Worm (Caenorhabditis elegans): Measurements from ENCODE around the gene dhhc-9.
A peak's percentile ranks its signal among the peaks of the same experiment; 100 is the strongest.

dhhc-9 gene

ce11 chrX:2401883-2402282, at the start of gene dhhc-9:
Gene dhhc-9, minus strand, starts transcription at chrX:2402036.
- TF ChIP-seq dao-5 (tag; optimal IDR thresholded peaks at IDR 0.05), result no peak
- TF ChIP-seq him-1 (tag; optimal IDR thresholded peaks at IDR 0.05), result peak; percentile 6

ce11 chrX:2450994-2451393, 49.2 kb upstream of the dhhc-9 start:
- TF ChIP-seq W03F9.2 (tag; optimal IDR thresholded peaks at IDR 0.05) (no peak), dao-5 (tag; optimal IDR thresholded peaks at IDR 0.05) (no peak), him-1 (tag; optimal IDR thresholded peaks at IDR 0.05) (no peak)

- no peak for TF ChIP-seq him-1 (tag; optimal IDR thresholded peaks at IDR 0.05)
- TF ChIP-seq W03F9.2 (tag; optimal IDR thresholded peaks at IDR 0.05), result no peak
- no peak for TF ChIP-seq dao-5 (tag; optimal IDR thresholded peaks at IDR 0.05)
Measured at ce11 chrX:2447214-2447613, 45.4 kb upstream of the dhhc-9 start.

- TF ChIP-seq dao-5 (tag; optimal IDR thresholded peaks at IDR 0.05), result no peak
- no peak for TF ChIP-seq W03F9.2 (tag; optimal IDR thresholded peaks at IDR 0.05)
- no peak for TF ChIP-seq him-1 (tag; optimal IDR thresholded peaks at IDR 0.05)
Measured at ce11 chrX:2446185-2446584, 44.3 kb upstream of the dhhc-9 start.

ce11 chrX:2443304-2443703, 41.5 kb upstream of the dhhc-9 start, which contains the start of gene T07D1.3:
Gene T07D1.3, minus strand, starts transcription at chrX:2443404.
- TF ChIP-seq W03F9.2 (tag; optimal IDR thresholded peaks at IDR 0.05) (no peak), him-1 (tag; optimal IDR thresholded peaks at IDR 0.05) (no peak), dao-5 (tag; optimal IDR thresholded peaks at IDR 0.05) (no peak)

ce11 chrX:2441163-2441562, 39.3 kb upstream of the dhhc-9 start:
- TF ChIP-seq him-1 (tag; optimal IDR thresholded peaks at IDR 0.05) (no peak), W03F9.2 (tag; optimal IDR thresholded peaks at IDR 0.05) (no peak), dao-5 (tag; optimal IDR thresholded peaks at IDR 0.05) (no peak)

ce11 chrX:2439728-2440127, 37.9 kb upstream of the dhhc-9 start:
- TF ChIP-seq W03F9.2 (tag; optimal IDR thresholded peaks at IDR 0.05) (no peak), him-1 (tag; optimal IDR thresholded peaks at IDR 0.05) (no peak), dao-5 (tag; optimal IDR thresholded peaks at IDR 0.05) (no peak)

ce11 chrX:2439309-2439708, 37.5 kb upstream of the dhhc-9 start:
- TF ChIP-seq him-1 (tag; optimal IDR thresholded peaks at IDR 0.05) (no peak), dao-5 (tag; optimal IDR thresholded peaks at IDR 0.05) (no peak), W03F9.2 (tag; optimal IDR thresholded peaks at IDR 0.05) (no peak)

ce11 chrX:2438857-2439256, 37.0 kb upstream of the dhhc-9 start, which contains the start of gene gid-2:
Gene gid-2, minus strand, starts transcription at chrX:2438957.
- no peak for TF ChIP-seq him-1 (tag; optimal IDR thresholded peaks at IDR 0.05)

- TF ChIP-seq W03F9.2 (tag; optimal IDR thresholded peaks at IDR 0.05) (no peak), dao-5 (tag; optimal IDR thresholded peaks at IDR 0.05) (no peak), him-1 (tag; optimal IDR thresholded peaks at IDR 0.05) (no peak)
Measured at ce11 chrX:2435353-2435752, 33.5 kb upstream of the dhhc-9 start.

ce11 chrX:2433805-2434204, 32.0 kb upstream of the dhhc-9 start:
- TF ChIP-seq W03F9.2 (tag; optimal IDR thresholded peaks at IDR 0.05) (no peak), him-1 (tag; optimal IDR thresholded peaks at IDR 0.05) (no peak), dao-5 (tag; optimal IDR thresholded peaks at IDR 0.05) (no peak)

- no peak for TF ChIP-seq W03F9.2 (tag; optimal IDR thresholded peaks at IDR 0.05)
- no peak for TF ChIP-seq him-1 (tag; optimal IDR thresholded peaks at IDR 0.05)
- TF ChIP-seq dao-5 (tag; optimal IDR thresholded peaks at IDR 0.05), result no peak
Measured at ce11 chrX:2432459-2432858, 30.6 kb upstream of the dhhc-9 start.

ce11 chrX:2430317-2430716, 28.5 kb upstream of the dhhc-9 start:
- TF ChIP-seq dao-5 (tag; optimal IDR thresholded peaks at IDR 0.05), result no peak
- no peak for TF ChIP-seq him-1 (tag; optimal IDR thresholded peaks at IDR 0.05)
- no peak for TF ChIP-seq W03F9.2 (tag; optimal IDR thresholded peaks at IDR 0.05)

ce11 chrX:2427404-2427803, 25.6 kb upstream of the dhhc-9 start, which contains the start of gene gcy-31:
Gene gcy-31, minus strand, starts transcription at chrX:2427504.
- TF ChIP-seq him-1 (tag; optimal IDR thresholded peaks at IDR 0.05), result no peak
- TF ChIP-seq dao-5 (tag; optimal IDR thresholded peaks at IDR 0.05), result no peak
- TF ChIP-seq W03F9.2 (tag; optimal IDR thresholded peaks at IDR 0.05), result no peak

ce11 chrX:2426932-2427331, 25.1 kb upstream of the dhhc-9 start:
- TF ChIP-seq him-1 (tag; optimal IDR thresholded peaks at IDR 0.05), result no peak
- TF ChIP-seq W03F9.2 (tag; optimal IDR thresholded peaks at IDR 0.05), result no peak
- no peak for TF ChIP-seq dao-5 (tag; optimal IDR thresholded peaks at IDR 0.05)

- TF ChIP-seq him-1 (tag; optimal IDR thresholded peaks at IDR 0.05) (no peak), dao-5 (tag; optimal IDR thresholded peaks at IDR 0.05) (no peak), W03F9.2 (tag; optimal IDR thresholded peaks at IDR 0.05) (no peak)
Measured at ce11 chrX:2425284-2425683, 23.4 kb upstream of the dhhc-9 start.
